Worm (Caenorhabditis elegans) whole organism, young adult: ENCODE data around the gene Y57G11C.42.

Source experiments
- B0019.2 ChIP-seq: fragments of 200-800 bp; sonication (Bioruptor generic); conservative IDR thresholded peaks from 2 replicates; pipeline ENCODE4 v1.3.6; 2022; ENCODE audit warnings: missing genetic modification reagents, missing genetic modification characterization, missing compliant biosample characterization
- D2030.7 ChIP-seq: fragments of 200-800 bp; sonication (Bioruptor generic); IDR thresholded peaks from 2 replicates; pipeline ENCODE4 v1.3.6; 2022; ENCODE audit warnings: missing genetic modification reagents, missing genetic modification characterization, missing compliant biosample characterization
- F22D6.2 ChIP-seq: sonication (generic microtip); optimal IDR thresholded peaks from 2 replicates; lab custom pipeline; 2016; ENCODE audit warnings: mild to moderate bottlenecking, missing genetic modification characterization, missing compliant biosample characterization
- F49E8.2 ChIP-seq: sonication (generic microtip); optimal IDR thresholded peaks from 3 replicates; lab custom pipeline; 2017; ENCODE audit warnings: missing genetic modification characterization, mild to moderate bottlenecking, missing compliant biosample characterization, antibody characterized with exemption, moderate library complexity; ENCODE audit not compliant: insufficient read depth
- F52B5.7 ChIP-seq: sonication (generic microtip); optimal IDR thresholded peaks from 2 replicates; lab custom pipeline; 2016; ENCODE audit warnings: mild to moderate bottlenecking, missing genetic modification characterization, missing compliant biosample characterization
- F57A8.1 ChIP-seq: fragments of 200-800 bp; sonication (Bioruptor generic); optimal IDR thresholded peaks from 2 replicates; lab custom pipeline; 2018; ENCODE audit warnings: mild to moderate bottlenecking, missing genetic modification characterization, moderate library complexity, missing compliant biosample characterization
- Y53F4B.3 ChIP-seq: fragments of 200-800 bp; sonication (Bioruptor generic); IDR thresholded peaks from 2 replicates; pipeline ENCODE4 v1.3.6; 2022; ENCODE audit warnings: missing genetic modification reagents, missing genetic modification characterization, missing compliant biosample characterization
- Y53G8AR.9 ChIP-seq: fragments of 200-800 bp; sonication (Bioruptor generic); conservative IDR thresholded peaks from 2 replicates; pipeline ENCODE4 v1.3.6; 2022; ENCODE audit warnings: missing genetic modification reagents, missing genetic modification characterization, missing compliant biosample characterization
- Y67H2A.10 ChIP-seq: fragments of 200-800 bp; sonication (Bioruptor generic); conservative IDR thresholded peaks from 2 replicates; pipeline ENCODE4 v1.3.6; 2022; ENCODE audit warnings: missing genetic modification reagents, missing genetic modification characterization, missing compliant biosample characterization
- attf-3 ChIP-seq: fragments of 200-800 bp; sonication (Bioruptor generic); conservative IDR thresholded peaks from 2 replicates; pipeline ENCODE4 v1.3.6; 2022; ENCODE audit warnings: missing genetic modification reagents, missing genetic modification characterization, missing compliant biosample characterization
- attf-5 ChIP-seq: fragments of 200-800 bp; sonication (Bioruptor generic); optimal IDR thresholded peaks from 2 replicates; lab custom pipeline; 2018; ENCODE audit warnings: mild to moderate bottlenecking, missing genetic modification characterization, missing compliant biosample characterization
- attf-6 ChIP-seq: fragments of 200-800 bp; sonication (Bioruptor generic); IDR thresholded peaks from 2 replicates; pipeline ENCODE4 v1.3.6; 2022; ENCODE audit warnings: missing genetic modification reagents, missing genetic modification characterization, missing compliant biosample characterization
- cebp-2 ChIP-seq: fragments of 200-800 bp; sonication (Bioruptor generic); IDR thresholded peaks from 2 replicates; pipeline ENCODE4 v1.3.6; 2022; ENCODE audit warnings: missing genetic modification characterization, missing compliant biosample characterization
- dpl-1 ChIP-seq: fragments of 150-350 bp; optimal IDR thresholded peaks from 2 replicates; lab custom pipeline; 2014; ENCODE audit warnings: missing biosample characterization, missing genetic modification reagents, missing genetic modification characterization
- egrh-3 ChIP-seq: fragments of 200-800 bp; sonication (Bioruptor generic); IDR thresholded peaks from 2 replicates; pipeline ENCODE4 v1.3.6; 2022; ENCODE audit warnings: missing genetic modification reagents, missing genetic modification characterization, missing compliant biosample characterization
- gei-17 ChIP-seq: fragments of 200-800 bp; sonication (Bioruptor generic); optimal IDR thresholded peaks from 2 replicates; lab custom pipeline; 2018; ENCODE audit warnings: mild to moderate bottlenecking, missing genetic modification characterization, missing compliant biosample characterization
- him-1 ChIP-seq: sonication (generic microtip); optimal IDR thresholded peaks from 2 replicates; lab custom pipeline; 2016; ENCODE audit warnings: missing genotype, missing genetic modification reagents, missing genetic modification characterization, missing compliant biosample characterization
- hrde-1 ChIP-seq: sonication (generic microtip); optimal IDR thresholded peaks from 2 replicates; lab custom pipeline; 2016; ENCODE audit warnings: missing genetic modification characterization, mild to moderate bottlenecking, missing compliant biosample characterization, moderate library complexity, missing genotype, missing genetic modification reagents, borderline replicate concordance
- hsf-1 ChIP-seq: fragments of 200-800 bp; sonication (Bioruptor generic); IDR thresholded peaks from 2 replicates; pipeline ENCODE4 v1.3.6; 2022; ENCODE audit warnings: missing genetic modification reagents, missing genetic modification characterization, missing compliant biosample characterization
- lin-40 ChIP-seq: sonication (generic microtip); optimal IDR thresholded peaks from 2 replicates; lab custom pipeline; 2016; ENCODE audit warnings: missing genetic modification characterization, mild to moderate bottlenecking, missing compliant biosample characterization, missing genotype, missing genetic modification reagents
- lin-54 ChIP-seq: fragments of 200-800 bp; sonication (Bioruptor generic); optimal IDR thresholded peaks from 2 replicates; lab custom pipeline; 2018; ENCODE audit warnings: mild to moderate bottlenecking, missing genetic modification characterization, missing compliant biosample characterization
- lsl-1 ChIP-seq: fragments of 200-800 bp; sonication (Bioruptor generic); optimal IDR thresholded peaks from 2 replicates; lab custom pipeline; 2018; ENCODE audit warnings: mild to moderate bottlenecking, missing genetic modification characterization, moderate library complexity, missing compliant biosample characterization
- mel-28 ChIP-seq: sonication (generic microtip); optimal IDR thresholded peaks from 2 replicates; lab custom pipeline; 2016; ENCODE audit warnings: borderline replicate concordance, mild to moderate bottlenecking, missing genetic modification characterization, missing compliant biosample characterization
- mes-4 ChIP-seq: sonication (generic microtip); optimal IDR thresholded peaks from 2 replicates; lab custom pipeline; 2016; ENCODE audit warnings: missing genotype, missing genetic modification characterization, missing compliant biosample characterization
- pha-4 ChIP-seq: fragments of 150-350 bp; sonication (generic microtip); optimal IDR thresholded peaks from 2 replicates; lab custom pipeline; 2014; ENCODE audit warnings: missing biosample characterization, missing genetic modification reagents, missing genetic modification characterization
- rcor-1 ChIP-seq: fragments of 200-800 bp; sonication (Bioruptor generic); IDR thresholded peaks from 2 replicates; pipeline ENCODE4 v1.3.6; 2022; ENCODE audit warnings: missing genetic modification reagents, missing genetic modification characterization, missing compliant biosample characterization
- snpc-4 ChIP-seq, 5 experiments: fragments of 150-350 bp in 1 of 5; sonication (generic microtip) in 4 of 5; optimal IDR thresholded peaks; 2 replicates each; lab custom pipeline; 2014 to 2018; ENCODE audit warnings: missing genetic modification characterization in 5 of 5, missing biosample characterization in 3 of 5, antibody characterized with exemption in 2 of 5, mild to moderate bottlenecking in 2 of 5, missing compliant biosample characterization in 2 of 5, missing genotype in 2 of 5, moderate library complexity in 2 of 5, missing genetic modification reagents in 1 of 5
- sptf-2 ChIP-seq: fragments of 200-800 bp; sonication (Bioruptor generic); optimal IDR thresholded peaks from 2 replicates; lab custom pipeline; 2018; ENCODE audit warnings: mild to moderate bottlenecking, missing genetic modification characterization, missing compliant biosample characterization
- zfh-2 ChIP-seq: fragments of 200-800 bp; sonication (Bioruptor generic); conservative IDR thresholded peaks from 2 replicates; pipeline ENCODE4 v1.3.6; 2022; ENCODE audit warnings: missing genetic modification reagents, missing genetic modification characterization, missing compliant biosample characterization
- ztf-22 ChIP-seq: fragments of 200-800 bp; sonication (Bioruptor generic); optimal IDR thresholded peaks from 2 replicates; lab custom pipeline; 2018; ENCODE audit warnings: mild to moderate bottlenecking, missing genetic modification characterization, moderate library complexity, missing compliant biosample characterization
- ztf-3 ChIP-seq: fragments of 200-800 bp; sonication (Bioruptor generic); optimal IDR thresholded peaks from 2 replicates; lab custom pipeline; 2018; ENCODE audit warnings: mild to moderate bottlenecking, missing genetic modification characterization, missing compliant biosample characterization

Y57G11C.42 gene

ce11 chrIV:14769218-14769835 lies 41.0 kb downstream of the Y57G11C.42 start, which contains the start of gene Y57G11C.43 (continued):
- TF ChIP-seq mel-28 (tag; lab: Kevin White, UChicago) (no peak), Y53F4B.3 (GFP tag; lab: Robert Waterston, UW) (no peak), F49E8.2 (no peak), lin-54 (GFP tag; lab: Kevin White, UChicago) (peak; percentile 21), F52B5.7 (no peak), attf-3 (GFP tag; lab: Robert Waterston, UW) (no peak), ztf-22 (GFP tag; lab: Kevin White, UChicago) (no peak)

DNA sequence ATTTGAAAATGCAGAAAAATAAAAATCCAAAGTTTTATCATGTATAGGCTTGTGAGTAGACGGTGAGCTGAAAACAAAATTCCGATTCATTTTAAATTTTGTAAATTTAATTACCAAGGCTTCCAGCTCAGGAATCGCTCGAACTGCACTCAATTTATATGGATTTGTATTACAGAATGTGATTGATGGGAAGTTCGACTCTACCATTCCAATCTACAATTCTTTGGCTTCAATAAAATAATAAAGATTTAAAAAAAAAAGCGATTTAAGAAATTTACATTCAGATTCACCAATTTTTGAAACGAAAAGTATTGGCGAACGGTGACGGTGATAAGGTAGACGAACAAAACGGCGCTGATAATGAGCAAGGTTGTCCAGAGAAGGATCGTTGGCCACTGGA lies 42.3 kb downstream of the Y57G11C.42 start:
- TF ChIP-seq egrh-3 (GFP tag; lab: Robert Waterston, UW) = no peak
- no peak for TF ChIP-seq ztf-3 (GFP tag; lab: Kevin White, UChicago)
- TF ChIP-seq snpc-4 (GFP tag; optimal IDR thresholded peaks at IDR 0.05; lab: Kevin White, UChicago) = no peak
- peak in 1 of 4 experiments; percentile 73 for TF ChIP-seq snpc-4 (tag; optimal IDR thresholded peaks at IDR 0.05; lab: Kevin White, UChicago)
- peak; percentile 41 for TF ChIP-seq him-1 (tag; lab: Kevin White, UChicago)
- no peak for TF ChIP-seq dpl-1 (GFP tag; lab: Kevin White, UChicago)
- TF ChIP-seq attf-6 (GFP tag; lab: Robert Waterston, UW) = peak; percentile 77
- TF ChIP-seq Y67H2A.10 (GFP tag; lab: Robert Waterston, UW) = no peak
- no peak for TF ChIP-seq F49E8.2
- TF ChIP-seq B0019.2 (GFP tag; lab: Robert Waterston, UW) = no peak
- TF ChIP-seq Y53G8AR.9 (GFP tag; lab: Robert Waterston, UW) = 0 out of 2 replicates have a peak, but pooled peaks have one; percentile 34
- no peak for TF ChIP-seq hsf-1 (GFP tag; lab: Robert Waterston, UW)
- TF ChIP-seq F52B5.7 = no peak
- no peak for TF ChIP-seq sptf-2 (GFP tag; lab: Kevin White, UChicago)
- TF ChIP-seq F22D6.2 = no peak
- TF ChIP-seq, all 124 proteins: peak for 4

- TF ChIP-seq F57A8.1 (GFP tag; lab: Kevin White, UChicago) (no peak), gei-17 (GFP tag; lab: Kevin White, UChicago) (no peak), F52B5.7 (no peak), rcor-1 (GFP tag; lab: Robert Waterston, UW) (no peak), hrde-1 (tag; lab: Kevin White, UChicago) (no peak), lin-40 (tag; lab: Kevin White, UChicago) (no peak), Y53F4B.3 (GFP tag; lab: Robert Waterston, UW) (no peak), cebp-2 (GFP tag; lab: Robert Waterston, UW) (no peak), attf-5 (GFP tag; lab: Kevin White, UChicago) (no peak), Y53G8AR.9 (GFP tag; lab: Robert Waterston, UW) (no peak), zfh-2 (GFP tag; lab: Robert Waterston, UW) (no peak), D2030.7 (GFP tag; lab: Robert Waterston, UW) (no peak), lsl-1 (GFP tag; lab: Kevin White, UChicago) (no peak), mes-4 (tag; lab: Kevin White, UChicago) (no peak), pha-4 (no peak)
Observed at ce11 chrIV:14771325-14771724, 43.0 kb downstream of the Y57G11C.42 start, which contains the start of gene degl-1. Gene degl-1 (minus strand): TSS chrIV:14771425.
